Worm (Caenorhabditis elegans): ENCODE data around the gene gsp-2.
A peak's percentile ranks its signal among the peaks of the same experiment; 100 is the strongest.

The gsp-2 gene

DNA sequence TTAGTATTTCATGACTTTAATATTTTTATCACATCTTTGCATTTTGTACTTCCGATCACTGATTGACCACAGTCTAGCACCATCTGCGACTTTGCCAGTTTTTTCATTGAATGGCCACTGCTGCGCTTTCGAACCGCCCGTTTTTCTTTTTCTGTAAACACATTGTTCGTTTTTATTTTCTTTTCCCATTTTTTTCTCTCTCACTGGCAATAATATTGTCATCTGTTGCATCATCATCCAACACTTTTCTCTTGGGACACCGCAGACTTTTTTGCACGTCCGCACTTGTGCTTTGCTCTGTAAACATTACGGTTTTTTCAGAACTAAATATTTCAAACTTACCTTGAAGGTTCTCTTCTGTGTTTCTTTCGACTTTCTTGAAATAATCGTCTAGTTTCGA lies 22.2 kb downstream of the gsp-2 start:
- TF ChIP-seq somi-1 (GFP tag; optimal IDR thresholded peaks at IDR 0.05) = peak; percentile 37
- TF ChIP-seq F57C9.4 (tag; optimal IDR thresholded peaks at IDR 0.05) = no peak
- TF ChIP-seq lin-40 (tag; optimal IDR thresholded peaks at IDR 0.05) = peak; percentile 10
- TF ChIP-seq K12H6.12 (tag; optimal IDR thresholded peaks at IDR 0.05) = peak; percentile 32
- peak; percentile 8 for TF ChIP-seq nhr-80 (tag; optimal IDR thresholded peaks at IDR 0.05)
- peak; percentile 9 for TF ChIP-seq attf-5 (GFP tag; optimal IDR thresholded peaks at IDR 0.05)
- peak; percentile 41; the same call in 1 of the 2 replicates for TF ChIP-seq lin-26 (GFP tag; IDR thresholded peaks at IDR 0.05)
- TF ChIP-seq F23B12.7 (tag; optimal IDR thresholded peaks at IDR 0.05; ENCODE audit: insufficient read depth) = no peak
- no peak for TF ChIP-seq cebp-1 (GFP tag; IDR thresholded peaks at IDR 0.05)
- TF ChIP-seq cebp-1 (tag; optimal IDR thresholded peaks at IDR 0.05) = peak; percentile 5
- TF ChIP-seq C06A6.2 (GFP tag; conservative IDR thresholded peaks at IDR 0.05) = no peak

DNA sequence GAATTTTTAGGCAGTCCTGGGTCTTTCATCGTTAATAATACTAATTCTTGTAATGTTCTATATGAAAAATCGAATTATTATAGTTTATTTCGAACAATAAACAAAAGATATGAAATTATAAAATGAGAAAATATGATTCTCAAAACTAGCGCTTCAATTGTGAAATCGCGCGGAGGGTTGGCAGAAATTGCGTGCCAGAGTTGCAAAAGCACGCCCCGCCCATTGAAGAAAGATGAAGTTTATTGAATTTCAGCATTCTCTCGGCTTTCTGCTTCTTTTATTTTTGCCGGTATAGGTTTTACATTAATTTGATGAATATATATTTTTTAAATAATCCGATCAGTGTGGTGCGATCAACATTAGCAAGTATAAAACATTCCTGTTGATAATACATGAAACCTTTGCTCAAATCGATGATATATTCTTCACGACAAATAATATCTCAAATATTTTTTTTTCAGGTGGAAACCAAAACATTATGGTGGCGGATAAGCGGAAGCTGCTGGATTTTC lies 22.7 kb downstream of the gsp-2 start, which contains the start of the genes eco-1 and hmgr-1:
Gene eco-1, minus strand, starts transcription at position 59 of the 512 bp plus-strand sequence.
Gene hmgr-1, plus strand, starts transcription at position 462 of the 512 bp plus-strand sequence.
- no peak for TF ChIP-seq D2030.7 (GFP tag; IDR thresholded peaks at IDR 0.05)
- peak; percentile 22 for TF ChIP-seq lin-54 (GFP tag; optimal IDR thresholded peaks at IDR 0.05)
- no peak for TF ChIP-seq snpc-4 (GFP tag; optimal IDR thresholded peaks at IDR 0.05)
- no peak for TF ChIP-seq snpc-4 (tag; optimal IDR thresholded peaks at IDR 0.05)
- TF ChIP-seq cebp-1 (GFP tag; IDR thresholded peaks at IDR 0.05) = no peak
- peak; percentile 39 for TF ChIP-seq cebp-1 (tag; optimal IDR thresholded peaks at IDR 0.05)
- TF ChIP-seq Y79H2A.3 (GFP tag; conservative IDR thresholded peaks at IDR 0.05) = no peak
- TF ChIP-seq lin-35 (GFP tag; optimal IDR thresholded peaks at IDR 0.05) = peak in 1 of 3 experiments; percentile 8

DNA sequence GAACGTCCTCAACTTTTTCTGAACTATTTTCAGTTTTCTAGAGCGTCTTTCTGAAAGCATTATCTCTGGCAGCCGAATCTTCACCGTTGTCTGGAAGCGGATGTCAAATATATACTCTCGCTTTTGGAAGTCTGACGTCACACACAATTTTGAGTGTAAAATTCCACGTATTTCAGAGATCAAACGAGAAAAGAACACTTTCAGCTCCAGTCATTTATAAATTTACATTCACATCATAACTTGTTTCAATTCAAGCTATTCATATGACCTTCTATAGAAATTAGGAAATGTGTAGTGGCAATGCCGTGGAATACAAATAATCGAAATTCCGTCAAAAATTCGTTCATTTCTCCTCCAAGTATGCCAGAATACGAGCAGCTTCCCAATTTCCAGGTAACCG lies 29.2 kb downstream of the gsp-2 start, which contains the start of gene F08F8.11:
Gene F08F8.11, plus strand, starts transcription at position 301 of the 400 bp plus-strand sequence.
- no peak for TF ChIP-seq K12H6.12 (tag; optimal IDR thresholded peaks at IDR 0.05)
- TF ChIP-seq Y95B8A.8 (GFP tag; IDR thresholded peaks at IDR 0.05) = no peak
- TF ChIP-seq tbp1 (GFP tag; optimal IDR thresholded peaks at IDR 0.05) = no peak
- TF ChIP-seq snpc-3.4 (tag; optimal IDR thresholded peaks at IDR 0.05) = no peak
- no peak for TF ChIP-seq akir-1 (GFP tag; optimal IDR thresholded peaks at IDR 0.05)
- TF ChIP-seq hlh-26 (GFP tag; conservative IDR thresholded peaks at IDR 0.05) = no peak
- no peak for TF ChIP-seq nhr-90 (tag; optimal IDR thresholded peaks at IDR 0.05)
- TF ChIP-seq ccch-3 (GFP tag; optimal IDR thresholded peaks at IDR 0.05) = no peak
- no peak for TF ChIP-seq dox-1 (GFP tag; IDR thresholded peaks at IDR 0.05)
- TF ChIP-seq rec-8 (tag; optimal IDR thresholded peaks at IDR 0.05) = no peak
- no peak for TF ChIP-seq bed-2 (GFP tag; IDR thresholded peaks at IDR 0.05)
- no peak for TF ChIP-seq rcor-1 (GFP tag; IDR thresholded peaks at IDR 0.05)
- TF ChIP-seq pbrm-1 (GFP tag; IDR thresholded peaks at IDR 0.05) = no peak
- TF ChIP-seq madf-6 (GFP tag; IDR thresholded peaks at IDR 0.05) = no peak
- TF ChIP-seq unc-62 (GFP tag; optimal IDR thresholded peaks at IDR 0.05) = no peak
- TF ChIP-seq atf-7 (tag; optimal IDR thresholded peaks at IDR 0.05) = no peak
- no peak for TF ChIP-seq mes-4 (tag; optimal IDR thresholded peaks at IDR 0.05)
- TF ChIP-seq unc-130 (GFP tag; optimal IDR thresholded peaks at IDR 0.05) = no peak
